Worm (Caenorhabditis elegans) whole organism, L1 larva: ENCODE data around the gene cest-2.1.

ENCODE experiments used
- C04F5.9 ChIP-seq: sonication (generic microtip); optimal IDR thresholded peaks from 2 replicates; lab custom pipeline; 2016; ENCODE audit warnings: missing genetic modification characterization, missing compliant biosample characterization
- C16A3.4 ChIP-seq: fragments of 150-350 bp; optimal IDR thresholded peaks from 2 replicates; lab custom pipeline; 2014; ENCODE audit warnings: missing biosample characterization, missing genetic modification characterization
- Y116A8C.19 ChIP-seq: sonication (generic microtip); optimal IDR thresholded peaks from 2 replicates; lab custom pipeline; 2016; ENCODE audit warnings: missing compliant biosample characterization, missing genetic modification characterization, borderline replicate concordance
- ama-1 ChIP-seq: fragments of 150-350 bp; optimal IDR thresholded peaks from 2 replicates; lab custom pipeline; 2014
- blmp-1 ChIP-seq: fragments of 150-350 bp; optimal IDR thresholded peaks from 2 replicates; lab custom pipeline; 2014; ENCODE audit warnings: missing biosample characterization, missing genetic modification characterization
- ceh-8 ChIP-seq: fragments of 200-800 bp; sonication (Bioruptor generic); optimal IDR thresholded peaks from 2 replicates; lab custom pipeline; 2018; ENCODE audit warnings: mild to moderate bottlenecking, missing genetic modification characterization, moderate library complexity, missing compliant biosample characterization
- ceh-82 ChIP-seq, 3 experiments: fragments of 150-350 bp in 1 of 3; sonication (generic microtip) in 2 of 3; optimal IDR thresholded peaks; 2 replicates each; lab custom pipeline; 2014 to 2017; ENCODE audit warnings: missing biosample characterization in 3 of 3, missing genetic modification characterization in 3 of 3
- ceh-90 ChIP-seq: sonication (generic microtip); optimal IDR thresholded peaks from 2 replicates; lab custom pipeline; 2016; ENCODE audit warnings: missing genetic modification characterization, missing compliant biosample characterization
- ces-1 ChIP-seq: fragments of 150-350 bp; optimal IDR thresholded peaks from 2 replicates; lab custom pipeline; 2014; ENCODE audit warnings: missing biosample characterization, missing genetic modification reagents, missing genetic modification characterization
- dpl-1 ChIP-seq, 3 experiments: fragments of 150-350 bp in 2 of 3; sonication (generic microtip) in 1 of 3; optimal IDR thresholded peaks; 2 replicates each; lab custom pipeline; 2014 to 2017; ENCODE audit warnings: missing biosample characterization in 3 of 3, missing genetic modification characterization in 3 of 3, missing genetic modification reagents in 3 of 3
- efl-1 ChIP-seq, 4 experiments: fragments of 150-350 bp; optimal IDR thresholded peaks in 3 of 4; peaks in 1 of 4; 1 replicate in 1 of 4; 2 replicates in 3 of 4; lab custom pipeline; 2014; ENCODE audit warnings: missing biosample characterization in 2 of 4, missing genetic modification characterization in 2 of 4, missing genetic modification reagents in 2 of 4
- elt-3 ChIP-seq, 6 experiments: fragments of 150-350 bp in 1 of 6; sonication (generic microtip); optimal IDR thresholded peaks; 2 replicates each; lab custom pipeline; 2017 to 2018; ENCODE audit warnings: missing biosample characterization in 6 of 6, missing genetic modification characterization in 6 of 6, inconsistent platforms in 1 of 6
- fkh-4 ChIP-seq: sonication (generic microtip); optimal IDR thresholded peaks from 2 replicates; lab custom pipeline; 2016; ENCODE audit warnings: missing compliant biosample characterization, missing genetic modification characterization, borderline replicate concordance
- fkh-8 ChIP-seq: sonication (generic microtip); optimal IDR thresholded peaks from 2 replicates; lab custom pipeline; 2016; ENCODE audit warnings: mild to moderate bottlenecking, missing genetic modification characterization, missing compliant biosample characterization
- fos-1 ChIP-seq: fragments of 150-350 bp; optimal IDR thresholded peaks from 2 replicates; lab custom pipeline; 2014; ENCODE audit warnings: missing biosample characterization, missing genetic modification characterization
- hlh-4 ChIP-seq: sonication (generic microtip); optimal IDR thresholded peaks from 2 replicates; lab custom pipeline; 2016; ENCODE audit warnings: mild to moderate bottlenecking, missing genetic modification characterization, missing compliant biosample characterization
- hpl-2 ChIP-seq: fragments of 150-350 bp; optimal IDR thresholded peaks from 2 replicates; lab custom pipeline; 2014; ENCODE audit warnings: missing biosample characterization, missing genetic modification reagents, missing genetic modification characterization
- irx-1 ChIP-seq: sonication (generic microtip); optimal IDR thresholded peaks from 2 replicates; lab custom pipeline; 2016; ENCODE audit warnings: missing genetic modification characterization, missing compliant biosample characterization
- lin-14 ChIP-seq: fragments of 200-800 bp; sonication (Bioruptor generic); optimal IDR thresholded peaks from 2 replicates; lab custom pipeline; 2018; ENCODE audit warnings: mild to moderate bottlenecking, missing genetic modification characterization, moderate library complexity, missing compliant biosample characterization
- lir-3 ChIP-seq: sonication (generic microtip); optimal IDR thresholded peaks from 2 replicates; lab custom pipeline; 2016; ENCODE audit warnings: mild to moderate bottlenecking, missing genetic modification characterization, moderate library complexity, missing compliant biosample characterization; ENCODE audit not compliant: poor library complexity
- lsy-2 ChIP-seq, 2 experiments: fragments of 150-350 bp; optimal IDR thresholded peaks; 2 replicates each; lab custom pipeline; 2014; ENCODE audit warnings: missing biosample characterization in 2 of 2, missing genetic modification characterization in 2 of 2
- mab-9 ChIP-seq: fragments of 200-800 bp; sonication (Bioruptor generic); IDR thresholded peaks from 2 replicates; pipeline ENCODE4 v1.3.6; 2022; ENCODE audit warnings: missing genetic modification reagents, missing genetic modification characterization, missing compliant biosample characterization
- mef-2 ChIP-seq: fragments of 150-350 bp; optimal IDR thresholded peaks from 2 replicates; lab custom pipeline; 2014; ENCODE audit warnings: missing biosample characterization, missing genetic modification characterization
- mep-1 ChIP-seq: fragments of 150-350 bp; optimal IDR thresholded peaks from 2 replicates; lab custom pipeline; 2014; ENCODE audit warnings: missing biosample characterization, missing genetic modification characterization
- nhr-237 ChIP-seq: fragments of 150-350 bp; optimal IDR thresholded peaks from 2 replicates; lab custom pipeline; 2014; ENCODE audit warnings: missing biosample characterization, missing genetic modification characterization
- nhr-71 ChIP-seq: sonication (generic microtip); optimal IDR thresholded peaks from 2 replicates; lab custom pipeline; 2016; ENCODE audit warnings: mild to moderate bottlenecking, missing genetic modification characterization, moderate library complexity, missing compliant biosample characterization
- nhr-85 ChIP-seq: sonication (generic microtip); peaks from one replicate; lab custom pipeline; 2016; ENCODE audit warnings: missing genetic modification characterization, inconsistent platforms, missing compliant biosample characterization
- nhr-90 ChIP-seq: sonication (generic microtip); optimal IDR thresholded peaks from 2 replicates; lab custom pipeline; 2016; ENCODE audit warnings: mild to moderate bottlenecking, missing genetic modification characterization, missing compliant biosample characterization; ENCODE audit not compliant: poor library complexity
- pag-3 ChIP-seq: sonication (generic microtip); optimal IDR thresholded peaks from 2 replicates; lab custom pipeline; 2017; ENCODE audit warnings: missing genetic modification characterization, mild to moderate bottlenecking, missing compliant biosample characterization, antibody characterized with exemption, borderline replicate concordance; ENCODE audit not compliant: insufficient read depth
- pax-3 ChIP-seq: fragments of 200-800 bp; sonication (Bioruptor generic); optimal IDR thresholded peaks from 2 replicates; lab custom pipeline; 2018; ENCODE audit warnings: mild to moderate bottlenecking, missing genetic modification characterization, moderate library complexity, missing compliant biosample characterization
- pqm-1 ChIP-seq: sonication (generic microtip); optimal IDR thresholded peaks from 3 replicates; lab custom pipeline; 2017; ENCODE audit warnings: missing biosample characterization, missing genetic modification characterization
- rnt-1 ChIP-seq: sonication (generic microtip); optimal IDR thresholded peaks from 2 replicates; lab custom pipeline; 2016; ENCODE audit warnings: mild to moderate bottlenecking, missing genetic modification characterization, moderate library complexity, missing compliant biosample characterization
- snpc-4 ChIP-seq: fragments of 150-350 bp; optimal IDR thresholded peaks from 2 replicates; lab custom pipeline; 2014; ENCODE audit warnings: missing biosample characterization, missing genetic modification characterization
- snu-23 ChIP-seq: sonication (generic microtip); optimal IDR thresholded peaks from 2 replicates; lab custom pipeline; 2016; ENCODE audit warnings: missing genetic modification characterization, missing compliant biosample characterization
- sup-37 ChIP-seq: fragments of 200-800 bp; sonication (Bioruptor generic); optimal IDR thresholded peaks from 2 replicates; lab custom pipeline; 2018; ENCODE audit warnings: mild to moderate bottlenecking, missing genetic modification characterization, missing compliant biosample characterization
- tbx-2 ChIP-seq: sonication (generic microtip); optimal IDR thresholded peaks from 2 replicates; lab custom pipeline; 2016; ENCODE audit warnings: missing genetic modification characterization, missing compliant biosample characterization
- unc-30 ChIP-seq: sonication (generic microtip); optimal IDR thresholded peaks from 2 replicates; lab custom pipeline; 2017; ENCODE audit warnings: missing biosample characterization, missing genetic modification characterization
- unc-98 ChIP-seq: fragments of 200-800 bp; sonication (Bioruptor generic); IDR thresholded peaks from 2 replicates; pipeline ENCODE4 v1.3.6; 2022; ENCODE audit warnings: missing genetic modification characterization, missing compliant biosample characterization
- xbp-1 ChIP-seq: sonication (generic microtip); optimal IDR thresholded peaks from 2 replicates; lab custom pipeline; 2016; ENCODE audit warnings: missing genetic modification characterization, missing compliant biosample characterization

cest-2.1 gene

ce11 chrV:14153615-14154014 is 17.7 kb downstream of the cest-2.1 start (continued):
- no peak for TF ChIP-seq sup-37 (GFP tag; lab: Kevin White, UChicago)
- peak; percentile 38 for TF ChIP-seq fkh-4
- TF ChIP-seq rnt-1 (tag; lab: Kevin White, UChicago) = peak; percentile 23
- TF ChIP-seq mab-9 = no peak
- TF ChIP-seq pqm-1 (tag; lab: Kevin White, UChicago) = no peak
- TF ChIP-seq tbx-2 = peak; percentile 14
- no peak for TF ChIP-seq nhr-90 (tag; lab: Kevin White, UChicago)
- peak; percentile 36 for TF ChIP-seq irx-1
- peak; percentile 7 for TF ChIP-seq snu-23 (GFP tag; lab: Kevin White, UChicago)
- TF ChIP-seq nhr-71 = peak; percentile 63
- TF ChIP-seq snpc-4 (tag; lab: Kevin White, UChicago) = no peak
- TF ChIP-seq pax-3 (tag; lab: Kevin White, UChicago) = no peak
- TF ChIP-seq efl-1 (optimal IDR thresholded peaks at IDR 0.05; lab: Kevin White, UChicago) = peak in 1 of 2 experiments; percentile 7
- TF ChIP-seq efl-1 (GFP tag; optimal IDR thresholded peaks at IDR 0.05 in 1 of 2; lab: Kevin White, UChicago) = peak in 1 of 2 experiments; percentile 3

- TF ChIP-seq lsy-2 (tag; optimal IDR thresholded peaks at IDR 0.05; lab: Kevin White, UChicago) (no peak), lir-3 (tag; lab: Kevin White, UChicago) (no peak), ceh-8 (no peak), mef-2 (tag; lab: Kevin White, UChicago) (no peak), hpl-2 (GFP tag; lab: Kevin White, UChicago) (no peak), dpl-1 (GFP tag; optimal IDR thresholded peaks at IDR 0.05; lab: Kevin White, UChicago) (no peak), hlh-4 (tag; lab: Kevin White, UChicago) (no peak), pag-3 (tag; lab: Kevin White, UChicago) (no peak), C04F5.9 (tag; lab: Kevin White, UChicago) (no peak), unc-98 (no peak), nhr-85 (tag; lab: Kevin White, UChicago) (peak; percentile 53), blmp-1 (tag; lab: Kevin White, UChicago) (peak; percentile 29), lin-14 (peak; percentile 66), mep-1 (tag; lab: Kevin White, UChicago) (peak; percentile 27), ceh-90 (tag; lab: Kevin White, UChicago) (no peak), nhr-237 (tag; lab: Kevin White, UChicago) (no peak)
Measured at ce11 chrV:14150966-14151365, 20.3 kb downstream of the cest-2.1 start.

ce11 chrV:14149125-14149524 is 22.2 kb downstream of the cest-2.1 start:
- TF ChIP-seq mep-1 (tag; lab: Kevin White, UChicago) = peak; percentile 21
- TF ChIP-seq lsy-2 (tag; optimal IDR thresholded peaks at IDR 0.05; lab: Kevin White, UChicago) = peak in 1 of 2 experiments; percentile 34
- TF ChIP-seq efl-1 (optimal IDR thresholded peaks at IDR 0.05; lab: Kevin White, UChicago) = no peak
- peak in 1 of 2 experiments; percentile 73 for TF ChIP-seq efl-1 (GFP tag; optimal IDR thresholded peaks at IDR 0.05 in 1 of 2; lab: Kevin White, UChicago)
- TF ChIP-seq nhr-85 (tag; lab: Kevin White, UChicago) = peak; percentile 85
- no peak for TF ChIP-seq ama-1 (lab: Kevin White, UChicago)
- no peak for TF ChIP-seq mab-9
- TF ChIP-seq nhr-71 = peak; percentile 28
- TF ChIP-seq blmp-1 (tag; lab: Kevin White, UChicago) = peak; percentile 41
- peak; percentile 76 for TF ChIP-seq lin-14
- TF ChIP-seq snu-23 (GFP tag; lab: Kevin White, UChicago) = peak; percentile 27
- TF ChIP-seq elt-3 (tag; optimal IDR thresholded peaks at IDR 0.05; lab: Kevin White, UChicago) = peak in 1 of 6 experiments; percentile 32
- no peak for TF ChIP-seq xbp-1 (tag; lab: Kevin White, UChicago)
- no peak for TF ChIP-seq fos-1 (tag; lab: Kevin White, UChicago)
- TF ChIP-seq, all 84 proteins: peak for 9

- TF ChIP-seq ces-1 (GFP tag; lab: Kevin White, UChicago) (no peak), ceh-82 (tag; optimal IDR thresholded peaks at IDR 0.05; lab: Kevin White, UChicago) (no peak), fkh-8 (tag; lab: Kevin White, UChicago) (no peak), unc-30 (tag; lab: Kevin White, UChicago) (no peak), nhr-90 (tag; lab: Kevin White, UChicago) (no peak), snu-23 (GFP tag; lab: Kevin White, UChicago) (no peak), Y116A8C.19 (tag; lab: Kevin White, UChicago) (no peak), C16A3.4 (no peak), mef-2 (tag; lab: Kevin White, UChicago) (no peak)
Measured at ce11 chrV:14147114-14147513, 24.2 kb downstream of the cest-2.1 start.
